Worm (Caenorhabditis elegans): ENCODE data around the gene fbxl-5.

DNA sequence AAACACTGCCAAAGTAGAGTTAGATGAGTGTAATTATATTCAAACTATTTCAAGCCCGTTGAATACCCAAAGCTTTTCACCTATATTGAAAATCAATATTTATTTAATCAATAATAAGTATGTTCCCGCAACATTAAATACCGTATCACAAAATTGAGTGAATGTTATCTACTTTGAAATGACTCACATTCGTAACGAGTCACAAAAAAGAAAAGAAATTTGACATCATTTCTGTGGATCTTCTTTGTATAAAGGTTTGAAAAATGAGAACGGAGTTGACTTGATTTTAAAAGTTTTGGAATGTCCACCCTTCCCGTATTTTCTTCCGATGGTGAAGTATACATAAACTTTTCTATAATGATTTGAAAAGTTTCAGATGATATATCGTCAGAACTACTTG is 7.4 kb upstream of the fbxl-5 start, which contains the start of gene srr-10:
- TF ChIP-seq nhr-11 (tag; optimal IDR thresholded peaks at IDR 0.05) (no peak), pha-4 (tag; optimal IDR thresholded peaks at IDR 0.05) (no peak), snpc-4 (tag; optimal IDR thresholded peaks at IDR 0.05) (no peak), ZK546.5 (tag; optimal IDR thresholded peaks at IDR 0.05) (no peak), elt-2 (tag; optimal IDR thresholded peaks at IDR 0.05) (no peak), ceh-9 (tag; optimal IDR thresholded peaks at IDR 0.05) (no peak), tbx-2 (tag; optimal IDR thresholded peaks at IDR 0.05) (no peak), lin-39 (tag; optimal IDR thresholded peaks at IDR 0.05) (no peak), unc-39 (tag; optimal IDR thresholded peaks at IDR 0.05) (no peak), ztf-4 (tag; optimal IDR thresholded peaks at IDR 0.05) (no peak), skn-1 (tag; optimal IDR thresholded peaks at IDR 0.05) (no peak), nhr-25 (tag; optimal IDR thresholded peaks at IDR 0.05) (no peak), mml-1 (tag; optimal IDR thresholded peaks at IDR 0.05) (no peak), ama-1 (optimal IDR thresholded peaks at IDR 0.05) (no peak)

Data from whole organism, L3 larva.